Fruit fly (Drosophila melanogaster) whole organism, wandering third instar larva: ENCODE results near the gene CG4455.
A peak's percentile ranks its signal among the peaks of the same experiment; 100 is the strongest.

ENCODE experiments used
- Abd-B ChIP-seq: fragments of >200 bp; optimal IDR thresholded peaks from 2 replicates; lab custom pipeline; 2017; ENCODE audit warnings: missing biosample characterization, missing genetic modification characterization
- CG32264 ChIP-seq: fragments of 200-800 bp; sonication (Bioruptor generic); optimal IDR thresholded peaks from 2 replicates; lab custom pipeline; 2016; ENCODE audit warnings: missing biosample characterization, missing genetic modification characterization
- CG9705 ChIP-seq: fragments of 200-800 bp; sonication (Bioruptor generic); optimal IDR thresholded peaks from 2 replicates; lab custom pipeline; 2018; ENCODE audit warnings: missing biosample characterization, mild to moderate bottlenecking, missing genetic modification characterization
- CrebA ChIP-seq: fragments of 200-800 bp; sonication (Bioruptor generic); optimal IDR thresholded peaks from 2 replicates; lab custom pipeline; 2016; ENCODE audit warnings: missing biosample characterization, mild to moderate bottlenecking, missing genetic modification characterization, borderline replicate concordance
- Dfd ChIP-seq: fragments of >200 bp; optimal IDR thresholded peaks from 2 replicates; lab custom pipeline; 2017; ENCODE audit warnings: missing biosample characterization, missing genetic modification characterization
- Dif ChIP-seq: fragments of 200-275, 200-300 bp; sonication (Bioruptor generic); optimal IDR thresholded peaks from 2 replicates; lab custom pipeline; 2018; ENCODE audit warnings: missing biosample characterization, missing genetic modification characterization; ENCODE audit not compliant: partially characterized antibody
- GATAd ChIP-seq: sonication (Bioruptor generic); optimal IDR thresholded peaks from 2 replicates; lab custom pipeline; 2016; ENCODE audit warnings: missing biosample characterization, missing genetic modification characterization
- HLH106 ChIP-seq: fragments of 200-800 bp; optimal IDR thresholded peaks from 3 replicates; lab custom pipeline; 2019; ENCODE audit warnings: missing biosample characterization, mild to moderate bottlenecking, missing genetic modification characterization, moderate library complexity
- Hnf4 ChIP-seq: fragments of 200-800 bp; sonication (Bioruptor generic); optimal IDR thresholded peaks from 2 replicates; lab custom pipeline; 2016; ENCODE audit warnings: missing biosample characterization, mild to moderate bottlenecking, missing genetic modification characterization
- Hr78 ChIP-seq: fragments of >200 bp; optimal IDR thresholded peaks from 2 replicates; lab custom pipeline; 2017; ENCODE audit warnings: missing biosample characterization, missing genetic modification characterization
- Hr83 ChIP-seq: fragments of 200-300 bp; sonication (Bioruptor generic); optimal IDR thresholded peaks from 2 replicates; lab custom pipeline; 2016; ENCODE audit warnings: missing biosample characterization, mild to moderate bottlenecking, missing genetic modification characterization, moderate library complexity; ENCODE audit not compliant: poor library complexity, severe bottlenecking
- Jra ChIP-seq: sonication (Bioruptor generic); optimal IDR thresholded peaks from 2 replicates; lab custom pipeline; 2016; ENCODE audit warnings: missing biosample characterization, missing genetic modification characterization
- Mio ChIP-seq: sonication (Bioruptor generic); optimal IDR thresholded peaks from 2 replicates; lab custom pipeline; 2016; ENCODE audit warnings: missing biosample characterization, missing genetic modification characterization
- Myc ChIP-seq: fragments of >200 bp; optimal IDR thresholded peaks from 2 replicates; lab custom pipeline; 2017
- N ChIP-seq: fragments of >200 bp; optimal IDR thresholded peaks from 2 replicates; lab custom pipeline; 2018; ENCODE audit warnings: missing biosample characterization, missing external identifiers, missing genetic modification characterization
- OdsH ChIP-seq: fragments of 200-800 bp; sonication (Bioruptor generic); optimal IDR thresholded peaks from 2 replicates; lab custom pipeline; 2016; ENCODE audit warnings: missing biosample characterization, mild to moderate bottlenecking, missing genetic modification characterization
- Rel ChIP-seq, 2 experiments: fragments of 200-800 bp; sonication (Bioruptor generic) in 1 of 2; optimal IDR thresholded peaks; 2 replicates in 1 of 2; 3 replicates in 1 of 2; lab custom pipeline; 2016 to 2019; ENCODE audit warnings: mild to moderate bottlenecking in 2 of 2, missing biosample characterization in 2 of 2, missing genetic modification characterization in 2 of 2, moderate library complexity in 1 of 2
- Sp1 ChIP-seq: fragments of 200-800 bp; sonication (Bioruptor generic); optimal IDR thresholded peaks from 3 replicates; lab custom pipeline; 2019; ENCODE audit warnings: missing biosample characterization, mild to moderate bottlenecking, missing genetic modification characterization, moderate library complexity
- Vsx2 ChIP-seq: fragments of 200-300, 225-300 bp; sonication (Bioruptor generic); optimal IDR thresholded peaks from 2 replicates; lab custom pipeline; 2018; ENCODE audit warnings: missing biosample characterization, missing genetic modification characterization; ENCODE audit not compliant: partially characterized antibody
- br ChIP-seq: fragments of 200-800 bp; sonication (Bioruptor generic); optimal IDR thresholded peaks from 2 replicates; lab custom pipeline; 2016; ENCODE audit warnings: missing biosample characterization, missing genetic modification characterization
- brk ChIP-seq: fragments of 200-800 bp; sonication (Bioruptor generic); optimal IDR thresholded peaks from 2 replicates; lab custom pipeline; 2016; ENCODE audit warnings: missing biosample characterization, mild to moderate bottlenecking, missing genetic modification characterization
- dl ChIP-seq, 2 experiments: fragments of 175-275, 200-275 bp in 1 of 2; fragments of 200-275 bp in 1 of 2; sonication (Bioruptor generic); optimal IDR thresholded peaks; lab custom pipeline; 2018; ENCODE audit warnings: mild to moderate bottlenecking in 2 of 2, missing biosample characterization in 2 of 2, missing genetic modification characterization in 2 of 2, moderate library complexity in 2 of 2; ENCODE audit not compliant: partially characterized antibody in 2 of 2, insufficient read depth in 1 of 2
- dmrt93B ChIP-seq: fragments of 200-800 bp; sonication (Bioruptor generic); optimal IDR thresholded peaks from 2 replicates; lab custom pipeline; 2018; ENCODE audit warnings: missing biosample characterization, mild to moderate bottlenecking, missing genetic modification characterization
- dsf ChIP-seq: sonication (Bioruptor generic); optimal IDR thresholded peaks from 2 replicates; lab custom pipeline; 2016; ENCODE audit warnings: missing biosample characterization, missing genetic modification characterization, borderline replicate concordance
- ey ChIP-seq: fragments of 200-800 bp; sonication (Bioruptor generic); optimal IDR thresholded peaks from 2 replicates; lab custom pipeline; 2016; ENCODE audit warnings: missing biosample characterization, missing genetic modification characterization
- foxo ChIP-seq, 2 experiments: fragments of 200-800 bp; sonication (Bioruptor generic); optimal IDR thresholded peaks; 2 replicates in 1 of 2; 3 replicates in 1 of 2; lab custom pipeline; 2016 to 2017; ENCODE audit warnings: missing biosample characterization in 2 of 2, missing genetic modification characterization in 2 of 2
- fru ChIP-seq: fragments of 200-800 bp; sonication (Bioruptor generic); optimal IDR thresholded peaks from 3 replicates; lab custom pipeline; 2016; ENCODE audit warnings: missing biosample characterization, mild to moderate bottlenecking, missing genetic modification characterization
- h ChIP-seq: fragments of 200-800 bp; sonication (Bioruptor generic); optimal IDR thresholded peaks from 3 replicates; lab custom pipeline; 2016; ENCODE audit warnings: missing biosample characterization, mild to moderate bottlenecking, missing genetic modification characterization
- jim ChIP-seq: fragments of 175-275, 200-325 bp; sonication (Bioruptor generic); optimal IDR thresholded peaks from 2 replicates; lab custom pipeline; 2016; ENCODE audit warnings: missing biosample characterization, mild to moderate bottlenecking, missing genetic modification characterization
- lola ChIP-seq: fragments of >200 bp; optimal IDR thresholded peaks from 2 replicates; lab custom pipeline; 2017; ENCODE audit warnings: missing biosample characterization, missing genetic modification characterization
- pan ChIP-seq: fragments of >200 bp; optimal IDR thresholded peaks from 2 replicates; lab custom pipeline; 2017
- psq ChIP-seq: fragments of 200-800 bp; sonication (Bioruptor generic); optimal IDR thresholded peaks from 3 replicates; lab custom pipeline; 2017; ENCODE audit warnings: missing biosample characterization, mild to moderate bottlenecking, missing genetic modification characterization, moderate library complexity
- rgr ChIP-seq: fragments of 200-800 bp; sonication (Bioruptor generic); optimal IDR thresholded peaks from 3 replicates; lab custom pipeline; 2016; ENCODE audit warnings: missing biosample characterization, mild to moderate bottlenecking, missing genetic modification characterization
- sage ChIP-seq: fragments of 200-800 bp; sonication (Bioruptor generic); optimal IDR thresholded peaks from 2 replicates; lab custom pipeline; 2016; ENCODE audit warnings: missing biosample characterization, mild to moderate bottlenecking, missing genetic modification characterization
- sv ChIP-seq: fragments of 200-800 bp; sonication (Bioruptor generic); optimal IDR thresholded peaks from 3 replicates; lab custom pipeline; 2016; ENCODE audit warnings: missing biosample characterization, missing genetic modification characterization
- tai ChIP-seq: sonication (Bioruptor generic); optimal IDR thresholded peaks from 2 replicates; lab custom pipeline; 2016; ENCODE audit warnings: missing biosample characterization, missing genetic modification characterization
- usp ChIP-seq: fragments of >200 bp; optimal IDR thresholded peaks from 2 replicates; lab custom pipeline; 2017; ENCODE audit warnings: missing biosample characterization, missing genetic modification characterization
- woc ChIP-seq: sonication (Bioruptor generic); optimal IDR thresholded peaks from 2 replicates; lab custom pipeline; 2016; ENCODE audit warnings: missing biosample characterization, mild to moderate bottlenecking, missing genetic modification characterization

The CG4455 gene

dm6 chr2L:16315844-16316243 lies 36.9 kb upstream of the CG4455 start:
- TF ChIP-seq OdsH, result no peak
- no peak for TF ChIP-seq sv (GFP tag; lab: Kevin White, UChicago)
- no peak for TF ChIP-seq ey (GFP tag; lab: Kevin White, UChicago)
- TF ChIP-seq Sp1 (GFP tag; lab: Kevin White, UChicago), result no peak
- no peak for TF ChIP-seq rgr (GFP tag; lab: Kevin White, UChicago)

dm6 chr2L:16316410-16316809 lies 36.3 kb upstream of the CG4455 start:
- TF ChIP-seq dsf, result no peak
- no peak for TF ChIP-seq Rel (GFP tag; optimal IDR thresholded peaks at IDR 0.05; lab: Kevin White, UChicago)
- peak; percentile 27 for TF ChIP-seq Rel (tag; optimal IDR thresholded peaks at IDR 0.05; lab: Kevin White, UChicago)
- TF ChIP-seq, all 38 proteins: peak for 1

DNA sequence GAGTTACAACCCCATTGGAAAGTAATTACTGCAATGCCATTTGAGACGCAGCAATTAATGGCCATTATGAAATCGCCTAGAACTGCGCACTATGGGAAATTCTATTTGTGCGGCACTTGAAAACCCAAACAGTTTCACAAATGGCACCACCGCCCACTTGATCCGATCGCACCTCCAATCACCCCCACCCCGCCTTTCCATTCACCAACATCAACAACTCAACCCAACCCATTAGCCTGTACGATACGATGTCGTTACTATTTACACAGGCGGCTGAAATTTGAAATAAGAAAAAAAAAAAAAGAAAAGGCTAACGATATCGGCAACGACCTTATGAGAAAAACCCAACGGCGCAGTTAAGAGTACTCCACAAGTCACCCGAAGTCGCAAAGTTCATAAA lies 35.6 kb upstream of the CG4455 start:
- TF ChIP-seq Dfd (GFP tag; lab: Kevin White, UChicago) (no peak), rgr (GFP tag; lab: Kevin White, UChicago) (no peak), Vsx2 (no peak), HLH106 (tag; lab: Kevin White, UChicago) (no peak), CG9705 (GFP tag; lab: Kevin White, UChicago) (no peak), Myc (lab: Kevin White, UChicago) (no peak), CG32264 (GFP tag; lab: Kevin White, UChicago) (no peak), Sp1 (GFP tag; lab: Kevin White, UChicago) (no peak), h (GFP tag; lab: Kevin White, UChicago) (no peak), ey (GFP tag; lab: Kevin White, UChicago) (no peak), tai (no peak), Mio (GFP tag; lab: Kevin White, UChicago) (no peak), N (GFP tag; lab: Kevin White, UChicago) (no peak), Abd-B (GFP tag; lab: Kevin White, UChicago) (no peak), Jra (GFP tag; lab: Kevin White, UChicago) (no peak)

dm6 chr2L:16317777-16318610 lies 34.7 kb upstream of the CG4455 start:
- peak; percentile 69 for TF ChIP-seq h (GFP tag; lab: Kevin White, UChicago)
- no peak for TF ChIP-seq dl (GFP tag; optimal IDR thresholded peaks at IDR 0.05; lab: Kevin White, UChicago; ENCODE audit: insufficient read depth in 1 of 2, partially characterized antibody in 2 of 2)
- no peak for TF ChIP-seq foxo (GFP tag; optimal IDR thresholded peaks at IDR 0.05; lab: Kevin White, UChicago)
- TF ChIP-seq Jra (GFP tag; lab: Kevin White, UChicago), result no peak
- peak; percentile 95 for TF ChIP-seq Hr83 (GFP tag; lab: Kevin White, UChicago)
- peak; percentile 89 for TF ChIP-seq jim (GFP tag; lab: Kevin White, UChicago)
- no peak for TF ChIP-seq HLH106 (tag; lab: Kevin White, UChicago)
- peak; percentile 26 for TF ChIP-seq psq (GFP tag; lab: Kevin White, UChicago)
- TF ChIP-seq Mio (GFP tag; lab: Kevin White, UChicago), result no peak
- no peak for TF ChIP-seq lola (GFP tag; lab: Kevin White, UChicago)
- TF ChIP-seq dsf, result no peak
- TF ChIP-seq Abd-B (GFP tag; lab: Kevin White, UChicago), result no peak
- TF ChIP-seq OdsH, result peak; percentile 21
- no peak for TF ChIP-seq Rel (GFP tag; optimal IDR thresholded peaks at IDR 0.05; lab: Kevin White, UChicago)
- peak; percentile 54 for TF ChIP-seq Rel (tag; optimal IDR thresholded peaks at IDR 0.05; lab: Kevin White, UChicago)
- TF ChIP-seq sage, result no peak
- no peak for TF ChIP-seq tai
- TF ChIP-seq Vsx2, result no peak
- peak; percentile 30 for TF ChIP-seq fru (GFP tag; lab: Kevin White, UChicago)
- TF ChIP-seq Hr78, result no peak
- no peak for TF ChIP-seq pan (lab: Kevin White, UChicago)
- no peak for TF ChIP-seq Dif (GFP tag; lab: Kevin White, UChicago)
- no peak for TF ChIP-seq Dfd (GFP tag; lab: Kevin White, UChicago)
- no peak for TF ChIP-seq usp (GFP tag; lab: Kevin White, UChicago)
- peak; percentile 44 for TF ChIP-seq Hnf4 (GFP tag; lab: Kevin White, UChicago)
- TF ChIP-seq brk (GFP tag; lab: Kevin White, UChicago), result no peak
- TF ChIP-seq ey (GFP tag; lab: Kevin White, UChicago), result no peak
- TF ChIP-seq sv (GFP tag; lab: Kevin White, UChicago), result peak; percentile 35
- TF ChIP-seq GATAd (GFP tag; lab: Kevin White, UChicago), result no peak
- no peak for TF ChIP-seq woc
- no peak for TF ChIP-seq Sp1 (GFP tag; lab: Kevin White, UChicago)
- no peak for TF ChIP-seq dmrt93B (GFP tag; lab: Kevin White, UChicago)
- no peak for TF ChIP-seq CG9705 (GFP tag; lab: Kevin White, UChicago)
- TF ChIP-seq br (GFP tag; lab: Kevin White, UChicago), result peak; percentile 50
- TF ChIP-seq CG32264 (GFP tag; lab: Kevin White, UChicago), result no peak
- TF ChIP-seq rgr (GFP tag; lab: Kevin White, UChicago), result peak; percentile 63
- no peak for TF ChIP-seq N (GFP tag; lab: Kevin White, UChicago)
- TF ChIP-seq Myc (lab: Kevin White, UChicago), result no peak
- TF ChIP-seq CrebA, result no peak
